Worm (Caenorhabditis elegans) whole organism, midembryonic: Measurements from ENCODE around the gene rog-1.

Source experiments
- T22C8.4 ChIP-seq: fragments of 200-800 bp; sonication (Bioruptor generic); IDR thresholded peaks from 2 replicates; pipeline ENCODE4 v1.3.6; 2022; ENCODE audit warnings: missing genetic modification characterization, missing compliant biosample characterization
- cog-1 ChIP-seq: sonication (generic microtip); optimal IDR thresholded peaks from 2 replicates; lab custom pipeline; 2016; ENCODE audit warnings: missing genetic modification characterization, missing compliant biosample characterization
- flt-1 ChIP-seq: fragments of 200-800 bp; sonication (Bioruptor generic); IDR thresholded peaks from 2 replicates; pipeline ENCODE4 v1.3.6; 2022; ENCODE audit warnings: missing genetic modification characterization, missing compliant biosample characterization
- med-1 ChIP-seq: sonication (generic microtip); optimal IDR thresholded peaks from 2 replicates; lab custom pipeline; 2017; ENCODE audit warnings: missing genetic modification characterization, mild to moderate bottlenecking, missing compliant biosample characterization, antibody characterized with exemption, missing genetic modification reagents; ENCODE audit not compliant: insufficient read depth
- ref-1 ChIP-seq: fragments of 200-800 bp; sonication (Bioruptor generic); conservative IDR thresholded peaks from 2 replicates; pipeline ENCODE4 v1.3.6; 2022; ENCODE audit warnings: missing genetic modification reagents, missing genetic modification characterization, missing compliant biosample characterization
- tab-1 ChIP-seq: fragments of 200-800 bp; sonication (Bioruptor generic); IDR thresholded peaks from 2 replicates; pipeline ENCODE4 v1.3.6; 2022; ENCODE audit warnings: missing genetic modification characterization, missing compliant biosample characterization
- ztf-23 ChIP-seq: fragments of 200-800 bp; sonication (Bioruptor generic); IDR thresholded peaks from 2 replicates; pipeline ENCODE4 v1.3.6; 2022; ENCODE audit warnings: missing genetic modification reagents, missing genetic modification characterization, missing compliant biosample characterization
- ztf-29 ChIP-seq: fragments of 200-800 bp; sonication (Bioruptor generic); IDR thresholded peaks from 2 replicates; pipeline ENCODE4 v1.3.6; 2022; ENCODE audit warnings: missing genetic modification reagents, missing genetic modification characterization, missing compliant biosample characterization

- TF ChIP-seq flt-1 (GFP tag; lab: Robert Waterston, UW) (no peak), med-1 (no peak), ref-1 (GFP tag; lab: Robert Waterston, UW) (no peak), ztf-29 (GFP tag; lab: Robert Waterston, UW) (no peak), tab-1 (GFP tag; lab: Robert Waterston, UW) (no peak), cog-1 (no peak), T22C8.4 (GFP tag; lab: Robert Waterston, UW) (no peak), ztf-23 (GFP tag; lab: Robert Waterston, UW) (no peak)
Measured at ce11 chrII:1420806-1421463, 46.1 kb upstream of the rog-1 start.
